Worm (Caenorhabditis elegans): ENCODE data around the gene fbxa-50.

DNA sequence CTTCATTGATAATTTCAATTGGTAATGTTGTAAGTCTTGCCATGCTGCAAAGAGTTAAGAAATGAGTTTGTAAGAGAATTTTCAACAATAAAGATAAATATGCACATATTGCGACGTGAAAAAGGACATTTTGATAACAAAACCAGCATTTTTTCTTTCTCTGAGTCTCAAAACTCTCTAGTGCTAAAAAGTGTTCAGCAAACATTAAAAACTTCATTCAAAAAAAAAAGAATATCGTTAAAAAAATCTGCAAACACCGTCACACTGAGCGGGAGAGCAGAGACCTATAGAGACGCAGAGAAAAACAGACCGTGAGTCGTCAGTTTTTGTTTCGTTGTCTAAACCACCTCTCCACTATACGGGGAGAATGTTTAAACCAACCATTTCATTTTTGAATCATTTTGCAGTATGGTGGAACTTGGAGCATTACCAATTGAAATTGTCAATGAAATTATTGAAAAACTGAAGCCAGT lies 39.2 kb downstream of the fbxa-50 start, which contains the start of the genes fbxa-76 and fbxa-77:
- no peak for TF ChIP-seq ceh-30 (tag; optimal IDR thresholded peaks at IDR 0.05)
- TF ChIP-seq ceh-2 (tag; optimal IDR thresholded peaks at IDR 0.05) = no peak
- TF ChIP-seq pag-3 (tag; optimal IDR thresholded peaks at IDR 0.05; ENCODE audit: borderline replicate concordance) = no peak
- TF ChIP-seq dmd-4 (tag; optimal IDR thresholded peaks at IDR 0.05; ENCODE audit: borderline replicate concordance) = no peak
- TF ChIP-seq ama-1 (optimal IDR thresholded peaks at IDR 0.05) = no peak

Measured in whole organism, late embryonic.